Fruit fly (Drosophila melanogaster) whole organism, embryonic: ENCODE measurements around the gene CG13088.

Source experiments
- Atf3 ChIP-seq: fragments of 200-800 bp; sonication (Bioruptor generic); optimal IDR thresholded peaks from 3 replicates; lab custom pipeline; 2016; ENCODE audit warnings: missing biosample characterization, missing genetic modification characterization
- Atf6 ChIP-seq: fragments of 200-800 bp; sonication (Bioruptor generic); IDR thresholded peaks from 2 replicates; pipeline ENCODE4 v1.3.6; 2022; ENCODE audit warnings: missing biosample characterization, missing genetic modification characterization
- B-H2 ChIP-seq: fragments of 200-800 bp; sonication (Bioruptor generic); optimal IDR thresholded peaks from 2 replicates; lab custom pipeline; 2018; ENCODE audit warnings: missing biosample characterization, mild to moderate bottlenecking, missing genetic modification characterization
- Blimp-1 ChIP-seq: fragments of 200-800 bp; sonication (Bioruptor generic); optimal IDR thresholded peaks from 3 replicates; lab custom pipeline; 2018; ENCODE audit warnings: missing biosample characterization, missing genetic modification characterization, mild to moderate bottlenecking, moderate library complexity, missing genetic modification reagents
- CG10979 ChIP-seq: fragments of 200-800 bp; sonication (Bioruptor generic); optimal IDR thresholded peaks from 2 replicates; lab custom pipeline; 2018; ENCODE audit warnings: missing biosample characterization, mild to moderate bottlenecking, missing genetic modification characterization, moderate library complexity
- CG11085 ChIP-seq: fragments of 200-800 bp; sonication (Bioruptor generic); IDR thresholded peaks from 2 replicates; pipeline ENCODE4 v1.3.6; 2022; ENCODE audit warnings: missing biosample characterization, missing genetic modification characterization
- CG12236 ChIP-seq: fragments of 200-800 bp; sonication (Bioruptor generic); optimal IDR thresholded peaks from 2 replicates; lab custom pipeline; 2016; ENCODE audit warnings: missing biosample characterization, missing genetic modification characterization
- CG14014 ChIP-seq: fragments of 200-800 bp; sonication (Bioruptor generic); IDR thresholded peaks from 2 replicates; pipeline ENCODE4 v1.3.6; 2022; ENCODE audit warnings: missing biosample characterization, missing genetic modification characterization
- CG14965 ChIP-seq: fragments of 200-800 bp; sonication (Bioruptor generic); optimal IDR thresholded peaks from 2 replicates; lab custom pipeline; 2016; ENCODE audit warnings: missing biosample characterization, missing genetic modification characterization, borderline replicate concordance
- CG15514 ChIP-seq: fragments of 200-800 bp; sonication (Bioruptor generic); optimal IDR thresholded peaks from 3 replicates; lab custom pipeline; 2017; ENCODE audit warnings: missing biosample characterization, missing genetic modification characterization, mild to moderate bottlenecking, moderate library complexity, missing genetic modification reagents
- CG1603 ChIP-seq: fragments of 200-800 bp; sonication (Bioruptor generic); optimal IDR thresholded peaks from 2 replicates; lab custom pipeline; 2019; ENCODE audit warnings: missing biosample characterization, mild to moderate bottlenecking, missing genetic modification characterization, moderate library complexity
- CG17359 ChIP-seq: fragments of 200-800 bp; sonication (Bioruptor generic); optimal IDR thresholded peaks from 3 replicates; lab custom pipeline; 2018; ENCODE audit warnings: missing biosample characterization, mild to moderate bottlenecking, missing genetic modification characterization, moderate library complexity
- CG2129 ChIP-seq: fragments of 200-800 bp; sonication (Bioruptor generic); IDR thresholded peaks from 2 replicates; pipeline ENCODE4 v1.3.6; 2022; ENCODE audit warnings: missing biosample characterization, missing genetic modification characterization; ENCODE audit not compliant: partially characterized antibody
- CG31224 ChIP-seq: fragments of 200-800 bp; sonication (Bioruptor generic); IDR thresholded peaks from 2 replicates; pipeline ENCODE4 v1.3.6; 2022; ENCODE audit warnings: missing biosample characterization, missing genetic modification characterization
- CG31388 ChIP-seq: fragments of 200-800 bp; sonication (Bioruptor generic); optimal IDR thresholded peaks from 2 replicates; lab custom pipeline; 2016; ENCODE audit warnings: missing biosample characterization, missing genetic modification characterization
- CG6689 ChIP-seq: fragments of 200-800 bp; sonication (Bioruptor generic); IDR thresholded peaks from 2 replicates; pipeline ENCODE4 v1.3.6; 2022; ENCODE audit warnings: missing biosample characterization, missing genetic modification characterization
- CG8089 ChIP-seq: fragments of 200-800 bp; sonication (Bioruptor generic); optimal IDR thresholded peaks from 3 replicates; lab custom pipeline; 2016; ENCODE audit warnings: missing biosample characterization, missing genetic modification characterization
- CG8944 ChIP-seq: fragments of 200-800 bp; sonication (Bioruptor generic); optimal IDR thresholded peaks from 3 replicates; lab custom pipeline; 2016; ENCODE audit warnings: missing biosample characterization, missing genetic modification characterization
- CG9437 ChIP-seq: fragments of 200-800 bp; sonication (Bioruptor generic); optimal IDR thresholded peaks from 2 replicates; lab custom pipeline; 2018; ENCODE audit warnings: missing biosample characterization, mild to moderate bottlenecking, missing genetic modification characterization
- CG9797 ChIP-seq: fragments of 200-800 bp; sonication (Bioruptor generic); optimal IDR thresholded peaks from 3 replicates; lab custom pipeline; 2018; ENCODE audit warnings: missing biosample characterization, mild to moderate bottlenecking, missing genetic modification characterization
- CHES-1-like ChIP-seq: fragments of 200-800 bp; sonication (Bioruptor generic); optimal IDR thresholded peaks from 2 replicates; lab custom pipeline; 2016; ENCODE audit warnings: missing biosample characterization, missing genetic modification characterization
- Dek ChIP-seq: fragments of 200-800 bp; sonication (Bioruptor generic); optimal IDR thresholded peaks from 3 replicates; lab custom pipeline; 2019; ENCODE audit warnings: missing biosample characterization, mild to moderate bottlenecking, missing genetic modification characterization, moderate library complexity
- Dll ChIP-seq: fragments of 200-800 bp; sonication (Bioruptor generic); IDR thresholded peaks from 4 replicates; pipeline ENCODE4 v1.3.6; 2022; ENCODE audit warnings: missing biosample characterization, missing genetic modification characterization; ENCODE audit not compliant: partially characterized antibody
- Drgx ChIP-seq: fragments of 200-800 bp; sonication (Bioruptor generic); IDR thresholded peaks from 2 replicates; pipeline ENCODE4 v1.3.6; 2022; ENCODE audit warnings: missing biosample characterization, missing genetic modification characterization
- ERR ChIP-seq: fragments of 200-800 bp; sonication (Bioruptor generic); optimal IDR thresholded peaks from 2 replicates; lab custom pipeline; 2016; ENCODE audit warnings: missing biosample characterization, missing genetic modification characterization
- GATAe ChIP-seq: fragments of 200-800 bp; sonication (Bioruptor generic); conservative IDR thresholded peaks from 2 replicates; pipeline ENCODE4 v1.3.6; 2022; ENCODE audit warnings: missing biosample characterization, missing genetic modification characterization
- HLH54F ChIP-seq: fragments of 200-800 bp; sonication (Bioruptor generic); optimal IDR thresholded peaks from 3 replicates; lab custom pipeline; 2016; ENCODE audit warnings: missing biosample characterization, missing genetic modification characterization
- Hmx ChIP-seq: fragments of 200-800 bp; sonication (Bioruptor generic); optimal IDR thresholded peaks from 2 replicates; lab custom pipeline; 2016; ENCODE audit warnings: missing biosample characterization, missing genetic modification characterization
- Hsf ChIP-seq: fragments of 200-800 bp; sonication (Bioruptor generic); optimal IDR thresholded peaks from 3 replicates; lab custom pipeline; 2016; ENCODE audit warnings: missing biosample characterization, missing genetic modification characterization
- Jarid2 ChIP-seq: fragments of 200-800 bp; sonication (Bioruptor generic); optimal IDR thresholded peaks from 3 replicates; lab custom pipeline; 2017; ENCODE audit warnings: mild to moderate bottlenecking, missing biosample characterization, missing genetic modification reagents, missing genetic modification characterization
- Lhr ChIP-seq: fragments of 200-800 bp; sonication (Bioruptor generic); optimal IDR thresholded peaks from 3 replicates; lab custom pipeline; 2017; ENCODE audit warnings: mild to moderate bottlenecking, missing biosample characterization, missing genetic modification reagents, missing genetic modification characterization
- NC2β ChIP-seq: fragments of 200-800 bp; sonication (Bioruptor generic); optimal IDR thresholded peaks from 2 replicates; lab custom pipeline; 2016; ENCODE audit warnings: missing biosample characterization, missing genetic modification characterization
- Nf-YC ChIP-seq: fragments of 200-800 bp; optimal IDR thresholded peaks from 3 replicates; lab custom pipeline; 2019; ENCODE audit warnings: missing biosample characterization, mild to moderate bottlenecking, missing genetic modification characterization, moderate library complexity
- Side ChIP-seq: fragments of 200-800 bp; sonication (Bioruptor generic); optimal IDR thresholded peaks from 2 replicates; lab custom pipeline; 2016; ENCODE audit warnings: missing biosample characterization, missing genetic modification characterization
- Sry-β ChIP-seq: fragments of 200-800 bp; sonication (Bioruptor generic); optimal IDR thresholded peaks from 2 replicates; lab custom pipeline; 2018; ENCODE audit warnings: missing biosample characterization, mild to moderate bottlenecking, missing genetic modification characterization, moderate library complexity
- Taf1 ChIP-seq: fragments of 200-800 bp; sonication (Bioruptor generic); IDR thresholded peaks from 2 replicates; pipeline ENCODE4 v1.3.6; 2022; ENCODE audit warnings: missing biosample characterization, missing genetic modification characterization
- ab ChIP-seq: fragments of 200-800 bp; sonication (Bioruptor generic); optimal IDR thresholded peaks from 2 replicates; lab custom pipeline; 2016; ENCODE audit warnings: missing biosample characterization, missing genetic modification characterization
- ato ChIP-seq: fragments of 200-800 bp; sonication (Bioruptor generic); IDR thresholded peaks from 2 replicates; pipeline ENCODE4 v1.3.6; 2022; ENCODE audit warnings: missing biosample characterization, missing genetic modification characterization; ENCODE audit not compliant: partially characterized antibody
- da ChIP-seq: fragments of 200-800 bp; sonication (Bioruptor generic); optimal IDR thresholded peaks from 2 replicates; lab custom pipeline; 2016; ENCODE audit warnings: missing biosample characterization, missing genetic modification characterization
- dan ChIP-seq: fragments of 200-800 bp; sonication (Bioruptor generic); IDR thresholded peaks from 2 replicates; pipeline ENCODE4 v1.3.6; 2022; ENCODE audit warnings: missing biosample characterization, missing genetic modification characterization
- gsb ChIP-seq: fragments of 200-800 bp; sonication (Bioruptor generic); IDR thresholded peaks from 2 replicates; pipeline ENCODE4 v1.3.6; 2022; ENCODE audit warnings: missing biosample characterization, missing genetic modification characterization
- jing ChIP-seq: fragments of 200-800 bp; sonication (Bioruptor generic); optimal IDR thresholded peaks from 2 replicates; lab custom pipeline; 2018; ENCODE audit warnings: missing biosample characterization, mild to moderate bottlenecking, missing genetic modification characterization
- kay ChIP-seq: fragments of 200-800 bp; sonication (Bioruptor generic); optimal IDR thresholded peaks from 2 replicates; lab custom pipeline; 2016; ENCODE audit warnings: missing biosample characterization, missing genetic modification characterization
- ken ChIP-seq: fragments of 200-800 bp; sonication (Bioruptor generic); IDR thresholded peaks from 3 replicates; pipeline ENCODE4 v1.3.6; 2022; ENCODE audit warnings: missing biosample characterization, missing genetic modification characterization
- nmo ChIP-seq: fragments of 200-800 bp; sonication (Bioruptor generic); optimal IDR thresholded peaks from 2 replicates; lab custom pipeline; 2018; ENCODE audit warnings: missing biosample characterization, mild to moderate bottlenecking, missing genetic modification characterization, moderate library complexity
- pzg ChIP-seq: fragments of 200-800 bp; sonication (Bioruptor generic); optimal IDR thresholded peaks from 3 replicates; lab custom pipeline; 2018; ENCODE audit warnings: missing biosample characterization, mild to moderate bottlenecking, missing genetic modification characterization, moderate library complexity
- rib ChIP-seq: fragments of 200-800 bp; sonication (Bioruptor generic); IDR thresholded peaks from 2 replicates; pipeline ENCODE4 v1.3.6; 2022; ENCODE audit warnings: missing biosample characterization, missing genetic modification characterization
- sd ChIP-seq: fragments of 200-800 bp; sonication (Bioruptor generic); optimal IDR thresholded peaks from 3 replicates; lab custom pipeline; 2018; ENCODE audit warnings: missing biosample characterization, mild to moderate bottlenecking, missing genetic modification characterization, moderate library complexity
- shn ChIP-seq: fragments of 200-800 bp; sonication (Bioruptor generic); optimal IDR thresholded peaks from 3 replicates; lab custom pipeline; 2016; ENCODE audit warnings: missing biosample characterization, missing genetic modification characterization
- tll ChIP-seq, 2 experiments: fragments of 200-800 bp in 1 of 2; fragments of >200 bp in 1 of 2; sonication (Bioruptor generic) in 1 of 2; optimal IDR thresholded peaks; 2 replicates each; lab custom pipeline; 2017 to 2019; ENCODE audit warnings: missing biosample characterization in 2 of 2, missing genetic modification characterization in 2 of 2, mild to moderate bottlenecking in 1 of 2, moderate library complexity in 1 of 2
- zf30C ChIP-seq: fragments of 200-800 bp; sonication (Bioruptor generic); optimal IDR thresholded peaks from 3 replicates; lab custom pipeline; 2018; ENCODE audit warnings: missing biosample characterization, mild to moderate bottlenecking, missing genetic modification characterization

Gene CG13088

DNA sequence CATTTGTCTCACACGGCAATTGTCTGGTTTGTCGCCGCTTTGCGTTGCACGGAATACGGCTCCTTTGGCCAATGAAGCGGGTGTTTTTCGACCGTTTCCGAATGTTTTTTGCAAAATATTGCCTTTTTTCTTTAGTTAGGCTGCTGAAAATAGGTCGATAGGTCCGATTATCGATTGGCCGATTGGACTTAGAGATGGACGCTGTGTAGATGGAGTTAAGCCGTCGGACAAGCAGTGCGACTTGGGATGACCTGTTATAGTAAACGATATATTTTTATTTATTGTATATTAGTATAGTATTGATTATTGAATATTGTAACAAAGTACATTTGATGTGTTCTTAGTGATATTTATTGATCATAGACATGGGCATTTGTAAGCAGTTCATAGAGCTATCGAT lies 39.5 kb downstream of the CG13088 start, which contains the start of the genes lmgA and lmgB (continued):
- peak; percentile 44 for TF ChIP-seq Lhr (GFP tag; lab: Kevin White, UChicago)
- no peak for TF ChIP-seq Drgx (GFP tag; lab: Robert Waterston, UW)
- TF ChIP-seq nmo = peak; percentile 69
- no peak for TF ChIP-seq Jarid2
- 0 out of 2 replicates have a peak, but pooled peaks have one; percentile 9 for TF ChIP-seq CG11085 (GFP tag; lab: Robert Waterston, UW)
- TF ChIP-seq jing (GFP tag; lab: Kevin White, UChicago) = no peak
- 0 out of 2 replicates have a peak, but pooled peaks have one; percentile 9 for TF ChIP-seq CG14014
- no peak for TF ChIP-seq Hmx (GFP tag; lab: Kevin White, UChicago)
- peak; percentile 41 for TF ChIP-seq Dek
- TF ChIP-seq sd (tag; lab: Kevin White, UChicago) = no peak
- TF ChIP-seq ato (GFP tag; lab: Robert Waterston, UW) = peak; percentile 89
- no peak for TF ChIP-seq Atf6 (GFP tag; lab: Robert Waterston, UW)
- TF ChIP-seq Taf1 (GFP tag; lab: Robert Waterston, UW) = no peak
- TF ChIP-seq CG17359 (tag; lab: Kevin White, UChicago) = peak; percentile 15
- no peak for TF ChIP-seq CG6689 (GFP tag; lab: Robert Waterston, UW)
- TF ChIP-seq Nf-YC (tag; lab: Kevin White, UChicago) = no peak
- no peak for TF ChIP-seq CG12236 (GFP tag; lab: Kevin White, UChicago)
- TF ChIP-seq zf30C (GFP tag; lab: Kevin White, UChicago) = no peak
- no peak for TF ChIP-seq CG14965
- TF ChIP-seq dan (GFP tag; lab: Robert Waterston, UW) = no peak
- no peak for TF ChIP-seq CHES-1-like (GFP tag; lab: Kevin White, UChicago)
- TF ChIP-seq CG9437 = no peak
- TF ChIP-seq CG8944 (GFP tag; lab: Kevin White, UChicago) = no peak
- TF ChIP-seq ERR = no peak
- TF ChIP-seq NC2β (GFP tag; lab: Kevin White, UChicago) = no peak
- TF ChIP-seq Side (GFP tag; lab: Kevin White, UChicago) = no peak
- TF ChIP-seq Sry-β = no peak
- TF ChIP-seq CG31388 = no peak
- TF ChIP-seq da = no peak
- TF ChIP-seq tll (GFP tag; optimal IDR thresholded peaks at IDR 0.05; lab: Kevin White, UChicago) = no peak
- peak; percentile 49; the same call in 1 of the 2 replicates for TF ChIP-seq rib (GFP tag; lab: Robert Waterston, UW)
- TF ChIP-seq Hsf = peak; percentile 43
- no peak for TF ChIP-seq gsb (GFP tag; lab: Robert Waterston, UW)
- TF ChIP-seq CG1603 (tag; lab: Kevin White, UChicago) = peak; percentile 66
- TF ChIP-seq HLH54F (GFP tag; lab: Kevin White, UChicago) = peak; percentile 23
- no peak for TF ChIP-seq Atf3 (GFP tag; lab: Kevin White, UChicago)
- TF ChIP-seq GATAe = no peak
- TF ChIP-seq shn (GFP tag; lab: Kevin White, UChicago) = peak; percentile 16
- TF ChIP-seq B-H2 = no peak
- peak; percentile 82 for TF ChIP-seq CG2129 (GFP tag; lab: Robert Waterston, UW)
- TF ChIP-seq pzg = peak; percentile 80
- no peak for TF ChIP-seq ken
- TF ChIP-seq ab (GFP tag; lab: Kevin White, UChicago) = no peak
- TF ChIP-seq Blimp-1 = peak; percentile 31
- peak; percentile 90 for TF ChIP-seq Dll
- no peak for TF ChIP-seq kay (GFP tag; lab: Kevin White, UChicago)
- TF ChIP-seq CG15514 (GFP tag; lab: Kevin White, UChicago) = peak; percentile 56
- no peak for TF ChIP-seq CG31224 (GFP tag; lab: Robert Waterston, UW)
- TF ChIP-seq CG10979 = no peak
- peak; percentile 22 for TF ChIP-seq CG9797 (GFP tag; lab: Kevin White, UChicago)
- no peak for TF ChIP-seq CG8089 (GFP tag; lab: Kevin White, UChicago)
